Fruit fly (Drosophila melanogaster): ENCODE data around the gene CYLD.
A peak's percentile ranks its signal among the peaks of the same experiment; 100 is the strongest.

Gene CYLD

DNA sequence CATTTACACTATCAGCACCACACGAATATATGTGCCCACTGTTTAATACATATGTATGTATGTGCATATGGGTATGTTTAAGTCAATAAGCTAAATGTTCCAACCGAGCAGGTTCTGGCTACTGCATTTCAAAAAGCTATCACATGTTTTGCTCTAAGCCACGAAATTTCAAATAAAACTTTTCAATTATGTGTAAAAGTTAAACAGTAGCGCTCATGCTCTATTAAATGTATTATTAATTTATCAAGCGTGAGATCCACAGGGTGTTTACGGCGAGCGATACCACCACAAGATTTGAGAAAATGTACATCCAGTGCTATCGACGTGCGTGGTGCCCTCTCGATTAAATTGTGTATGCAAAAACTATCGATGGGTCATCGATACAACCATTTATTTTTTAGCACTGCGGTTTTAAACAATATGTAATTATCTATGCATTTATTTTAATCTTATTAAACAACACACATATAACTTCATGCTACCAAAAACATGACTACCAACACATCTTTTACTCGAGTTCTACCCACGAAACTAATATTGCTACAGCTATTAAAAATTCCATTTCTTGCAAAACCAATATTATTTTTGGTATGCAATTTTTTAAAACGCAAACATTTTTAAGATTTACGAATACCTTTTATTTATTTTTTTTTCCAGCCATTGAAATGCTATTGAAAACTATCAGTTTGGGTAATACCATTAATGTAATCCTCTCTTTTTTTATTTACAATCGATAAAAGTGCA is 38.7 kb downstream of the CYLD start, which contains the start of gene Pten (continued):
- peak; percentile 72 for TF ChIP-seq sqz (GFP tag; optimal IDR thresholded peaks at IDR 0.05)
- no peak for TF ChIP-seq Hmr (GFP tag; optimal IDR thresholded peaks at IDR 0.05)
- TF ChIP-seq Fer2 (tag; optimal IDR thresholded peaks at IDR 0.05) = peak; percentile 14
- no peak for TF ChIP-seq Gsc (GFP tag; IDR thresholded peaks at IDR 0.05)
- peak; percentile 97 for TF ChIP-seq Dref (GFP tag; IDR thresholded peaks at IDR 0.05)
- TF ChIP-seq CG34224 (GFP tag; IDR thresholded peaks at IDR 0.05; ENCODE audit: partially characterized antibody) = peak; percentile 80
- TF ChIP-seq CG15011 (GFP tag; optimal IDR thresholded peaks at IDR 0.05) = no peak
- peak; percentile 16 for TF ChIP-seq CG12744 (GFP tag; optimal IDR thresholded peaks at IDR 0.05)
- TF ChIP-seq CG11456 (GFP tag; IDR thresholded peaks at IDR 0.05) = no peak
- no peak for TF ChIP-seq GATAe (GFP tag; conservative IDR thresholded peaks at IDR 0.05)
- peak; percentile 63 for TF ChIP-seq grau (tag; optimal IDR thresholded peaks at IDR 0.05)
- no peak; the same call in 2 of the 3 replicates for TF ChIP-seq ase (GFP tag; IDR thresholded peaks at IDR 0.05)
- TF ChIP-seq CG3163 (GFP tag; optimal IDR thresholded peaks at IDR 0.05) = peak; percentile 27
- peak; percentile 100 for TF ChIP-seq CG6254 (GFP tag; optimal IDR thresholded peaks at IDR 0.05)
- no peak for TF ChIP-seq Optix (GFP tag; IDR thresholded peaks at IDR 0.05)
- TF ChIP-seq D (optimal IDR thresholded peaks at IDR 0.05) = no peak
- peak; percentile 65 for TF ChIP-seq D (GFP tag; optimal IDR thresholded peaks at IDR 0.05)
- TF ChIP-seq CG10366 (GFP tag; IDR thresholded peaks at IDR 0.05) = peak; percentile 54
- 0 out of 3 replicates have a peak, but pooled peaks have one; percentile 19 for TF ChIP-seq CG34422 (GFP tag; IDR thresholded peaks at IDR 0.05)
- peak; percentile 88 for TF ChIP-seq BEAF-32 (GFP tag; optimal IDR thresholded peaks at IDR 0.05)
- peak; percentile 82 for TF ChIP-seq CG12659 (GFP tag; optimal IDR thresholded peaks at IDR 0.05)
- TF ChIP-seq sd (tag; optimal IDR thresholded peaks at IDR 0.05) = peak; percentile 4
- peak; percentile 48 for TF ChIP-seq CG7786 (GFP tag; optimal IDR thresholded peaks at IDR 0.05)
- TF ChIP-seq CG3065 (GFP tag; optimal IDR thresholded peaks at IDR 0.05) = peak; percentile 7
- TF ChIP-seq CG11723 (GFP tag; optimal IDR thresholded peaks at IDR 0.05) = no peak
- TF ChIP-seq Awh (GFP tag; IDR thresholded peaks at IDR 0.05) = peak; percentile 54; the same call in 1 of the 2 replicates
- peak; percentile 55 for TF ChIP-seq Fer1 (GFP tag; optimal IDR thresholded peaks at IDR 0.05)
- TF ChIP-seq BtbVII (GFP tag; optimal IDR thresholded peaks at IDR 0.05) = peak; percentile 38
- peak; percentile 89 for TF ChIP-seq nerfin-2 (GFP tag; IDR thresholded peaks at IDR 0.05; ENCODE audit: partially characterized antibody)
- TF ChIP-seq crc (GFP tag; optimal IDR thresholded peaks at IDR 0.05) = peak; percentile 46
- TF ChIP-seq CG4617 (GFP tag; optimal IDR thresholded peaks at IDR 0.05; ENCODE audit: borderline replicate concordance) = peak; percentile 70
- TF ChIP-seq CG12104 (GFP tag; optimal IDR thresholded peaks at IDR 0.05) = peak; percentile 79
- TF ChIP-seq CG3838 (GFP tag; optimal IDR thresholded peaks at IDR 0.05) = no peak
- TF ChIP-seq CG13287 (GFP tag; IDR thresholded peaks at IDR 0.05; ENCODE audit: partially characterized antibody) = peak; percentile 84
- peak; percentile 93 for TF ChIP-seq CG6791 (GFP tag; IDR thresholded peaks at IDR 0.05; ENCODE audit: partially characterized antibody)
- no peak for TF ChIP-seq Blimp-1 (GFP tag; optimal IDR thresholded peaks at IDR 0.05)
- TF ChIP-seq slp2 (GFP tag; optimal IDR thresholded peaks at IDR 0.05) = peak; percentile 66
- TF ChIP-seq Six4 (GFP tag; optimal IDR thresholded peaks at IDR 0.05) = peak; percentile 42
- TF ChIP-seq fu2 (GFP tag; optimal IDR thresholded peaks at IDR 0.05) = peak; percentile 61
- TF ChIP-seq CG4360 (GFP tag; IDR thresholded peaks at IDR 0.05) = peak; percentile 51; the same call in 1 of the 2 replicates
- no peak for TF ChIP-seq CG8281 (tag; optimal IDR thresholded peaks at IDR 0.05)
- no peak for TF ChIP-seq CG9876 (GFP tag; optimal IDR thresholded peaks at IDR 0.05)
- peak; percentile 67 for TF ChIP-seq Side (GFP tag; optimal IDR thresholded peaks at IDR 0.05)
- no peak for TF ChIP-seq ash1 (GFP tag; optimal IDR thresholded peaks at IDR 0.05)
- no peak for TF ChIP-seq Usf (GFP tag; optimal IDR thresholded peaks at IDR 0.05)
- TF ChIP-seq CG34376 (GFP tag; optimal IDR thresholded peaks at IDR 0.05) = peak; percentile 35
- no peak for TF ChIP-seq ftz-f1 (GFP tag; optimal IDR thresholded peaks at IDR 0.05)
- peak; percentile 73 for TF ChIP-seq Xrp1 (GFP tag; IDR thresholded peaks at IDR 0.05)
- peak; percentile 28 for TF ChIP-seq CG10274 (GFP tag; optimal IDR thresholded peaks at IDR 0.05)
